Worm (Caenorhabditis elegans): ENCODE data around the gene tofu-2.

- no peak for TF ChIP-seq unc-62 (GFP tag; optimal IDR thresholded peaks at IDR 0.05)
- no peak for TF ChIP-seq mep-1 (tag; optimal IDR thresholded peaks at IDR 0.05)
- TF ChIP-seq ceh-39 (tag; optimal IDR thresholded peaks at IDR 0.05): no peak
- no peak for TF ChIP-seq mls-2 (tag; optimal IDR thresholded peaks at IDR 0.05)
- TF ChIP-seq nhr-28 (tag; optimal IDR thresholded peaks at IDR 0.05): no peak
- no peak for TF ChIP-seq tbx-8 (GFP tag; optimal IDR thresholded peaks at IDR 0.05)
- TF ChIP-seq sptf-1 (tag; optimal IDR thresholded peaks at IDR 0.05): no peak
- no peak for TF ChIP-seq sem-2 (GFP tag; optimal IDR thresholded peaks at IDR 0.05)
- no peak for TF ChIP-seq pha-4 (tag; optimal IDR thresholded peaks at IDR 0.05)
Measured at ce11 chrV:7007307-7007706, 43.7 kb downstream of the tofu-2 start, which contains the start of gene drd-10.

Measured in whole organism, mixed stage, embryonic.